Worm (Caenorhabditis elegans): Measurements from ENCODE around the gene F22B7.1.

Gene F22B7.1

ce11 chrIII:8621982-8622381 lies 43.2 kb upstream of the F22B7.1 start:
- TF ChIP-seq lin-15B (tag; optimal IDR thresholded peaks at IDR 0.05) (no peak), ceh-9 (tag; optimal IDR thresholded peaks at IDR 0.05) (no peak), nhr-67 (tag; optimal IDR thresholded peaks at IDR 0.05) (no peak), unc-39 (tag; optimal IDR thresholded peaks at IDR 0.05) (no peak), ZK546.5 (tag; optimal IDR thresholded peaks at IDR 0.05) (no peak), nfya-1 (tag; optimal IDR thresholded peaks at IDR 0.05; ENCODE audit: insufficient read depth) (no peak), mdl-1 (tag; optimal IDR thresholded peaks at IDR 0.05) (no peak)

ce11 chrIII:8622435-8622834 lies 42.7 kb upstream of the F22B7.1 start, which contains the start of gene ceh-16:
Gene ceh-16 (plus strand): TSS chrIII:8622735.
- TF ChIP-seq ceh-16 (tag; optimal IDR thresholded peaks at IDR 0.05) (no peak), fkh-10 (GFP tag; optimal IDR thresholded peaks at IDR 0.05) (no peak), nhr-77 (tag; optimal IDR thresholded peaks at IDR 0.05) (no peak), egl-5 (tag; optimal IDR thresholded peaks at IDR 0.05) (no peak), unc-39 (tag; optimal IDR thresholded peaks at IDR 0.05) (no peak), fkh-2 (tag; optimal IDR thresholded peaks at IDR 0.05) (no peak)

DNA sequence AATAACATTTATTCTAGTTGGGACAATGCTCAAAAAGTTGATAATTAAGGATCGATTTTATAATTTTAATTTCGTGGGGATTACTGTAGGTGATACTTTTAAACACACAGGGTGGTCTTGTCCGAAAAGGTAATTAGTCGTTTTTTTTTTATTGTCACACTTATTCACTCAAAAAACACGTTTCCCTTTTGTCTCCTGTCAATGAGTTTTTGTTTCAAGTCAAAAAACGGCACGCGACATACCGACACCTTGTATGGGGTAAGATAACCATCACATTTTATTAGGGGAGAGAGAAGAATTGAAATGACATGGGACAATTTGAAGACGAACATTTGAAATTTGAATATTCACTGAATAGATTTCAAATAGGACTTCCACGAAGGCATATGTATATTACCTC lies 40.0 kb upstream of the F22B7.1 start:
- no peak for TF ChIP-seq pqm-1 (tag; optimal IDR thresholded peaks at IDR 0.05)
- TF ChIP-seq ceh-28 (tag; optimal IDR thresholded peaks at IDR 0.05), result no peak
- no peak for TF ChIP-seq daf-12 (tag; optimal IDR thresholded peaks at IDR 0.05)
- peak; percentile 16 for TF ChIP-seq elt-1 (tag; optimal IDR thresholded peaks at IDR 0.05)
- no peak for TF ChIP-seq lin-15B (tag; optimal IDR thresholded peaks at IDR 0.05)
- peak; percentile 57 for TF ChIP-seq nhr-25 (tag; optimal IDR thresholded peaks at IDR 0.05)
- TF ChIP-seq fkh-10 (GFP tag; optimal IDR thresholded peaks at IDR 0.05), result no peak
- no peak for TF ChIP-seq hmg-11 (tag; optimal IDR thresholded peaks at IDR 0.05)
- no peak for TF ChIP-seq ztf-11 (tag; optimal IDR thresholded peaks at IDR 0.05)
- TF ChIP-seq elt-2 (tag; optimal IDR thresholded peaks at IDR 0.05), result no peak
- no peak for TF ChIP-seq nhr-67 (tag; optimal IDR thresholded peaks at IDR 0.05)
- no peak for TF ChIP-seq nhr-43 (tag; optimal IDR thresholded peaks at IDR 0.05; ENCODE audit: poor library complexity, severe bottlenecking)
- no peak for TF ChIP-seq snpc-4 (tag; optimal IDR thresholded peaks at IDR 0.05)

DNA sequence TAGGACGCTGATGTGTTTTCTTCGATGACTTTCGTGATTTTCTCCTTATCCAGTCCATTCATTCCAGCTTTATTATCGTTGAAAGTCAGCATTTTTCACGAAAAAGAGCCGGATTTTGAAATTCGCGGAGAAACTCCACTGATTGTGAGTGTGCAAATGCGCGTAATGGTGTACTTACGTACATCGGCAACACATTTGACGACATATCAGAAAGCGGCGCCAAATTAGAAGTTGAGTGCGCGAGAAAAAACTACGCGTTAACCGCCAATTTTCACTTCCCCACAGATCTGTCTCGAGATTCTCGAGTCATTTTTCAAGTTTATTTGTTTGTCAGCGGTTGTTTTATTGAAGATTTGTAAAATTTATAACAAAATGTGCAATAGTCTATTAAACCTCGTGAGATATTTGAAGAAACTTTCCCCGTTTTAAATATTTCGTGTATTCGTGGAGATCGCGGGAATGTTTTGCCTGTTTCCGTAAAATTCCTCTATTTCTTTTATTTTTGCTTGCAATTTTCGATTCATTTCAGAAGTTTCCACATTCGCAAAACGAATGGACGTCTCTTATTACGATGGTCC lies 36.6 kb upstream of the F22B7.1 start, which contains the start of the genes polk-1 and gpr-1:
polk-1 (minus strand) TSS at position 186 of the 578 bp plus-strand sequence.
gpr-1 (plus strand) TSS at position 528 of the 578 bp plus-strand sequence.
- TF ChIP-seq pha-4 (tag; optimal IDR thresholded peaks at IDR 0.05) (no peak), nhr-43 (tag; optimal IDR thresholded peaks at IDR 0.05; ENCODE audit: poor library complexity, severe bottlenecking) (no peak), lin-15B (tag; optimal IDR thresholded peaks at IDR 0.05) (peak; percentile 57), lin-39 (tag; optimal IDR thresholded peaks at IDR 0.05) (peak; percentile 6), nfya-1 (tag; optimal IDR thresholded peaks at IDR 0.05; ENCODE audit: insufficient read depth) (peak; percentile 36), ama-1 (optimal IDR thresholded peaks at IDR 0.05) (no peak)

ce11 chrIII:8630833-8631232 lies 34.3 kb upstream of the F22B7.1 start, which contains the start of gene dnj-10:
Gene dnj-10 (plus strand): TSS chrIII:8631165.
- TF ChIP-seq ztf-4 (tag; optimal IDR thresholded peaks at IDR 0.05), result no peak
- TF ChIP-seq nhr-11 (tag; optimal IDR thresholded peaks at IDR 0.05), result no peak
- peak; percentile 60 for TF ChIP-seq nhr-23 (tag; optimal IDR thresholded peaks at IDR 0.05)
- TF ChIP-seq ceh-16 (tag; optimal IDR thresholded peaks at IDR 0.05), result no peak
- TF ChIP-seq elt-3 (tag; optimal IDR thresholded peaks at IDR 0.05), result no peak
- no peak for TF ChIP-seq ama-1 (optimal IDR thresholded peaks at IDR 0.05)
- no peak for TF ChIP-seq nhr-76 (tag; optimal IDR thresholded peaks at IDR 0.05)
- TF ChIP-seq unc-62 (GFP tag; optimal IDR thresholded peaks at IDR 0.05), result no peak
- TF ChIP-seq ceh-28 (tag; optimal IDR thresholded peaks at IDR 0.05), result no peak
- TF ChIP-seq unc-39 (tag; optimal IDR thresholded peaks at IDR 0.05), result no peak
- TF ChIP-seq snpc-4 (tag; optimal IDR thresholded peaks at IDR 0.05), result peak; percentile 16
- peak; percentile 84 for TF ChIP-seq pha-4 (tag; optimal IDR thresholded peaks at IDR 0.05)
- TF ChIP-seq nhr-237 (tag; optimal IDR thresholded peaks at IDR 0.05), result no peak
- TF ChIP-seq aly-2 (tag; optimal IDR thresholded peaks at IDR 0.05), result no peak
- no peak for TF ChIP-seq jun-1 (tag; optimal IDR thresholded peaks at IDR 0.05)
- peak; percentile 25 for TF ChIP-seq skn-1 (tag; optimal IDR thresholded peaks at IDR 0.05)
- no peak for TF ChIP-seq sea-2 (GFP tag; optimal IDR thresholded peaks at IDR 0.05)
- no peak for TF ChIP-seq nhr-12 (tag; optimal IDR thresholded peaks at IDR 0.05)
- TF ChIP-seq ceh-9 (tag; optimal IDR thresholded peaks at IDR 0.05), result no peak
- TF ChIP-seq R02D3.7 (tag; optimal IDR thresholded peaks at IDR 0.05), result peak; percentile 6
- no peak for TF ChIP-seq pqm-1 (tag; optimal IDR thresholded peaks at IDR 0.05)
- TF ChIP-seq nhr-25 (tag; optimal IDR thresholded peaks at IDR 0.05), result no peak
- TF ChIP-seq nhr-28 (tag; optimal IDR thresholded peaks at IDR 0.05), result no peak
- TF ChIP-seq zag-1 (tag; optimal IDR thresholded peaks at IDR 0.05), result no peak
- peak; percentile 16 for TF ChIP-seq elt-2 (tag; optimal IDR thresholded peaks at IDR 0.05)
- TF ChIP-seq ceh-82 (tag; optimal IDR thresholded peaks at IDR 0.05), result no peak
- peak; percentile 4 for TF ChIP-seq lin-39 (tag; optimal IDR thresholded peaks at IDR 0.05)
- TF ChIP-seq fos-1 (tag; optimal IDR thresholded peaks at IDR 0.05), result no peak
- no peak for TF ChIP-seq mdl-1 (tag; optimal IDR thresholded peaks at IDR 0.05)
- TF ChIP-seq lin-15B (tag; optimal IDR thresholded peaks at IDR 0.05), result peak; percentile 92
- no peak for TF ChIP-seq tbx-2 (tag; optimal IDR thresholded peaks at IDR 0.05)
- TF ChIP-seq nfya-1 (tag; optimal IDR thresholded peaks at IDR 0.05; ENCODE audit: insufficient read depth), result peak; percentile 72
- TF ChIP-seq nhr-77 (tag; optimal IDR thresholded peaks at IDR 0.05), result no peak
- peak; percentile 26 for TF ChIP-seq hmg-11 (tag; optimal IDR thresholded peaks at IDR 0.05)
